Worm (Caenorhabditis elegans) whole organism, midembryonic: ENCODE results near the gene sra-34.

Source experiments
- T22C8.4 ChIP-seq: fragments of 200-800 bp; sonication (Bioruptor generic); IDR thresholded peaks from 2 replicates; pipeline ENCODE4 v1.3.6; 2022; ENCODE audit warnings: missing genetic modification characterization, missing compliant biosample characterization
- cog-1 ChIP-seq: sonication (generic microtip); optimal IDR thresholded peaks from 2 replicates; lab custom pipeline; 2016; ENCODE audit warnings: missing genetic modification characterization, missing compliant biosample characterization
- flt-1 ChIP-seq: fragments of 200-800 bp; sonication (Bioruptor generic); IDR thresholded peaks from 2 replicates; pipeline ENCODE4 v1.3.6; 2022; ENCODE audit warnings: missing genetic modification characterization, missing compliant biosample characterization
- klf-2 ChIP-seq: fragments of 200-800 bp; sonication (Bioruptor generic); conservative IDR thresholded peaks from 2 replicates; pipeline ENCODE4 v1.3.6; 2022; ENCODE audit warnings: missing genetic modification reagents, missing genetic modification characterization, missing compliant biosample characterization
- med-1 ChIP-seq: sonication (generic microtip); optimal IDR thresholded peaks from 2 replicates; lab custom pipeline; 2017; ENCODE audit warnings: missing genetic modification characterization, mild to moderate bottlenecking, missing compliant biosample characterization, antibody characterized with exemption, missing genetic modification reagents; ENCODE audit not compliant: insufficient read depth
- ref-1 ChIP-seq: fragments of 200-800 bp; sonication (Bioruptor generic); conservative IDR thresholded peaks from 2 replicates; pipeline ENCODE4 v1.3.6; 2022; ENCODE audit warnings: missing genetic modification reagents, missing genetic modification characterization, missing compliant biosample characterization
- tab-1 ChIP-seq: fragments of 200-800 bp; sonication (Bioruptor generic); IDR thresholded peaks from 2 replicates; pipeline ENCODE4 v1.3.6; 2022; ENCODE audit warnings: missing genetic modification characterization, missing compliant biosample characterization
- ztf-23 ChIP-seq: fragments of 200-800 bp; sonication (Bioruptor generic); IDR thresholded peaks from 2 replicates; pipeline ENCODE4 v1.3.6; 2022; ENCODE audit warnings: missing genetic modification reagents, missing genetic modification characterization, missing compliant biosample characterization
- ztf-29 ChIP-seq: fragments of 200-800 bp; sonication (Bioruptor generic); IDR thresholded peaks from 2 replicates; pipeline ENCODE4 v1.3.6; 2022; ENCODE audit warnings: missing genetic modification reagents, missing genetic modification characterization, missing compliant biosample characterization

The sra-34 gene

ce11 chrII:4505097-4505626 is 38.3 kb downstream of the sra-34 start, which contains the start of gene camt-1:
Gene camt-1 (minus strand): TSS chrII:4505147.
- TF ChIP-seq ref-1 (no peak), tab-1 (no peak), flt-1 (GFP tag; lab: Robert Waterston, UW) (no peak), med-1 (GFP tag; lab: Kevin White, UChicago) (no peak), ztf-29 (GFP tag; lab: Robert Waterston, UW) (no peak), klf-2 (no peak), cog-1 (tag; lab: Kevin White, UChicago) (no peak), ztf-23 (GFP tag; lab: Robert Waterston, UW) (no peak), T22C8.4 (GFP tag; lab: Robert Waterston, UW) (no peak)

DNA sequence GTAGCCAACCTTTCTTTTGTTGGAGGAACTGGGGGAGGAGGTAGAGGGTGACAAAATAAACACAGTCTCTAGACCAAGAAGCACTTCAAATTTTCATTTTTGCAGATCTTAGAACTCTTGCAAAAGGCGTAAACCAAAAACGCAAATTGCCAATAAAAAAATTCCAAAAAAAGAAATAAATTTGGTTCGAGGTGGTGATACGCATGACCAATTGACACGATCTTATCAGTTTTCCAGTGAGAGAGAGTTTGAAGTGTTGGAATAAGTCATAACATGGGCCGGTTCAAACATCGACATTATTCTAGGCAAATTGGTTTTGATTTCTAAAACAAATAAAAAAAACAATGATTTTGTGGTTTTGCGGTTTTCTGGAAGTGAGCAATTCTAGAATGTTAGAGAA is 47.6 kb downstream of the sra-34 start:
- no peak for TF ChIP-seq tab-1
- TF ChIP-seq flt-1 (GFP tag; lab: Robert Waterston, UW): no peak
- TF ChIP-seq T22C8.4 (GFP tag; lab: Robert Waterston, UW): no peak
- TF ChIP-seq cog-1 (tag; lab: Kevin White, UChicago): no peak
- TF ChIP-seq klf-2: no peak
- TF ChIP-seq ref-1: no peak
- no peak for TF ChIP-seq ztf-29 (GFP tag; lab: Robert Waterston, UW)
- no peak for TF ChIP-seq med-1 (GFP tag; lab: Kevin White, UChicago)
- no peak for TF ChIP-seq ztf-23 (GFP tag; lab: Robert Waterston, UW)

- TF ChIP-seq tab-1 (no peak), ref-1 (no peak), cog-1 (tag; lab: Kevin White, UChicago) (no peak), klf-2 (no peak), ztf-23 (GFP tag; lab: Robert Waterston, UW) (no peak), T22C8.4 (GFP tag; lab: Robert Waterston, UW) (no peak), ztf-29 (GFP tag; lab: Robert Waterston, UW) (no peak), med-1 (GFP tag; lab: Kevin White, UChicago) (no peak), flt-1 (GFP tag; lab: Robert Waterston, UW) (no peak)
Observed at ce11 chrII:4494532-4494931, 48.9 kb downstream of the sra-34 start.
